Fruit fly (Drosophila melanogaster) ovary, adult (tissue): ENCODE data around the gene CG11905.

Experiments used
- CG17801 ChIP-seq: fragments of 200-800 bp; optimal IDR thresholded peaks from 2 replicates; lab custom pipeline; 2019; ENCODE audit warnings: missing biosample characterization, mild to moderate bottlenecking, missing genetic modification characterization, moderate library complexity; ENCODE audit not compliant: partially characterized antibody

CG11905 gene

DNA sequence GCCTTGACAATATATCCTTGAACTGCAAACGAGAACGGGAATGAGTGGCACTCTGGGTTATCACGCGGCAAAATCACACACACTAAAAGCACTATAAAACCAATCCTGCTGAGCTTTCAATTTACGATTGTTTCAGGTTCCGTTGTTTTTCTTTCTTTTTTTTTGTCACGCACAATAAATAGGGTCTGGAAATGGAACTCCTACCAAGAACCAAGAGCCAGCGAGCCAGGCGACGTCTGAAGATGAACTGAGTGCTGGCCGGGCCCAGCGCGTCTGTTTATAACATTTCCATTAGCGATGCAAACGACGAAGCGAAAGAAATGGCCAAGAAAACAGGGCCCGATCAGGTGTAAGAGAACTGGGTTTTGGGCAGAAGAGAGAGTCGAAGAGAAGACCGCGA, at the start of gene CG11905:
CG11905 (minus strand) TSS at position 253 of the 400 bp plus-strand sequence.
- no peak for TF ChIP-seq CG17801 (GFP tag; lab: Kevin White, UChicago)

DNA sequence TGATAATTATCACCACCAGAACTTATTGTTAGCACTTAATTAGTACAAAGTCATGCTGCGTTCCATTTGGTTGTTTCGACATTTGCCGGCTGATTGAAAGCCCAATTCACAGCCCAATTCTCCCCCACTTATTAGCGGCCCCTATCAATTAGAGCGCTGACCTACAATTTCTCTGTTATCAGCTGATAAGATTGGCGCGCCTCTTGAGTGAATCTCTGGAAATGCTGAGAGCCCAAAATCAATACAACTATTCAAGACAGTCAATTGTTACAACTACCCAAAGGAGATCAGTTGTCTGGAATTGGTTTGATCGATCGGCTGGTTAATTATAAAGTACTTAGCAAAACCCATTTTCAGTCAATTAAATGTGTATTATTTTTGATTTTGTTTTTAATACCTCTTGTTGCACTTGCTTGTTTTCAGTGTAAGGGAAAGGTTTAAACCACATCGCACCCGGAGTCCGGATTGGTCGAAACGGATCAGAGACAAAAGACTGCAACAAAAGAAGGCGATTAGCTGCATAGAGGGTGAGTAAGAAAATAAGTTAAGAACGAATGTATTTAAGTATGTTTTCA, 49.6 kb upstream of the CG11905 start:
- no peak for TF ChIP-seq CG17801 (GFP tag; lab: Kevin White, UChicago)

DNA sequence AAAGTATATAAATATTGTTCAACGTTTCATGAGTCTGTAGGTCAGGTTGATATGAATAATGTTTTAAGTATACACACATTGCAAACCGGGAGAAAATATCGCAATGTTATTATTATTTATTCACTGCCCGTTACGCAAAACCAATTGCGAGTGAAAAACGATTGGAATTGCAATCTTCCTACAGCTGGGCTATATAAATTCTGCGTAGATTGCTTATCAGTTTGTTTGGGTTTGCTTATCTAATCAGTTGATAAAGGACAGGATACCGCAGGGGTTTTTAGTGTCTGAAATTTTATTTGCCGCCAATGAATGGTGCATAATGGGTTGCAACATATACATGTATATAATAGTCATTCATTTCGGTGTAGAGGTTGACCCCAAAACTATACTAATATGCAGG, 48.7 kb upstream of the CG11905 start:
- no peak for TF ChIP-seq CG17801 (GFP tag; lab: Kevin White, UChicago)

DNA sequence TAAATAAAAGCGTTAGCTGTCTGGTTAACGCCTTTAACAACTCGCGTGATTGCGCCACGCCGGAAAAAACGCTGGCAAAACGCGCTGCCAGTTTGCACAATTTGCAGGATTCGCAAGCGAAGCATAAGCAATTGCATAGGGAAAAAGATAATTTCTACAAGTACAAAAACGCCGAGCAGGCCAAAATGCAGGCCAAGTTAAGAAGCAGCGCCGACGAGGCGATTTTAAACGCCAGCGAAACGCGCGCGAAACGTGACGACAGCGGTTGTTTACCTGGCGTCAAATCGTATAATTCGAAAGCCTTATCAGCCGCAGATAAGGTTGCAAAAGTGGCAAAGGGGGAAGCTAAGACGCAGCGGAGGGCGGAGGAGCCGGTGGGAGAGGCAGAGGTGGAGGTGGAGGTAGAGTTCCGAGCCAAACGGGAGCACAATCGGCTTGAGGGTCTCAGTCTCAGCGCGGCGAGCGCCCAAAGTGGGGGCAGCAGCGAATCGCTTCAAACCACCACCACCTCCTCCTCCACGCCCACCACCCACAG, 45.8 kb upstream of the CG11905 start:
- no peak for TF ChIP-seq CG17801 (GFP tag; lab: Kevin White, UChicago)

DNA sequence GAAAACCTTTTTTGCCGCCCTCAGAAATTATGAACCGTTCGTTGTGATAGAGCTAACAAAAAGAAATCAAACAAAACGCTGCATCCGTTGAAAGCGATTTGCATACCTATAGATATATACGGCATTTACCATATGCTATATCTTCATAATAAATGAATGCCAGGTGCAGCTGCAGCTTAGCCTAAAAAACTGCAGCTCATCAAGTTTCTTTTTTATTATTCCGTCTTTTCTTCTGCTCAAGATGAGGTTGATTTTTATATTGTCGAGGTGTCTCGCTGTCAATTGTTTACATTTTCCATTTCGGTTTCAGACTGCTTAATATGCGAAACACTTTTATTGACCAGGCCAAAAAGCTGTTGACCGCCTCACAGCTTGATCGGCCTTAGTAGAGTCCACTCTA, 43.1 kb upstream of the CG11905 start:
- TF ChIP-seq CG17801 (GFP tag; lab: Kevin White, UChicago): no peak

DNA sequence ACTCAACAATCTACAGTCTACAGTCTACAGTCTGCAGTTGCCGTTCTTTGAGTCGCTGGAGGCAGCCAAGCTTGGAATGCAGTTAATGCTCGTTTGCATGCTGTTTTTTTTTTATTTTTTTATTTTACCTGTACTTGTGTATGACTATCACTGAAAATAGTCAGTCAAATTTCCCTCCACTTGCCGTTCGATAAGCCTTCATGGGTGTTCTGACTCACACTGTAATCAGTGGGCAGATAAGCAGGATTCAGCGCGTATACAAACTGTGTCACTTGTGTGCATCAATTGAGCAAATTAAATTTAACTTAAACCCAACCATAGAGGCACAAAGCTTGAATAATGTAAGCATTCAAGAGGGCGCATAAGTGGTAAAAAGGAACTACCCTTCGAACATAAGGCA, 42.0 kb upstream of the CG11905 start:
- TF ChIP-seq CG17801 (GFP tag; lab: Kevin White, UChicago): no peak

DNA sequence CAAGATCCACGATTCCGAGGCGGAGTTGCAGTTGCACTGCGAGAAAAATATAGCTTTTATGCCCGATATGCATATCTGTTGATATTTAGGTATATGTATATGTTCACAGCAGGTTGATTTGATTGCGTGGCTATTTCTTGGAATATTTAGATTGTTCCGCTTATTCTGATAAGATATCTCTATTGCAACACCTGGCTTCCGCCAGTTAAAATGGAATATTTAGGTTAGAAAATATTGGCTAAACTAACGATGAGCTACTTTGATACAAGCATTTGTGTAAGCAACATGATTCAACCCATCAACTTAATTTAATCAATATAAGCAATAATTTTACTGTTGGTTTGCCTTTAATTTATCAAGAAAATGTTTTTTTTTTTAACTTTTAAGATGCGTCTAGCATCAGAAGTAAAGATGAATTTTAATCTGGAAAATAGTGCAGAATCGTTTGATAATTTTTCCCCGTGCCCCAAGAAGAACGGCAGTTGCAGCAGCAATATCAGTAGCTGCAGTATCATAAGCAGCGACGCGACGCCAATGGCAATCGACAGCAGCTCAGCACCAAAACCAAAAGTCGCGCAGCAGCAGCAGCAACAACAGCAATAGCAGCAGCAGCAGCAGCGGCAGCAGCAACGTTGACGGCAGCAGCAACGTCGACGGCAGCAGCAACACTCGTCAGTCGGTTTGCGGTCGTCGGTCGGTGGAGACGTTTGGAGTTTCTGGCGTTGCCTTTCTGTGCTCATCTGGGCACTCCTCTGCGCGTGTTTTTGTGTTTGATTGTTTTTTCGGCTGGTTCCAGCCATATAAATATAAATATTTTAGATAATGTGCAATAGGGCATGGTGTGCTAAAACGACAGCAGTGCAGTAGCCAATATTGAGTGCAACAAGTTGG, 40.5 kb upstream of the CG11905 start:
- TF ChIP-seq CG17801 (GFP tag; lab: Kevin White, UChicago): no peak

DNA sequence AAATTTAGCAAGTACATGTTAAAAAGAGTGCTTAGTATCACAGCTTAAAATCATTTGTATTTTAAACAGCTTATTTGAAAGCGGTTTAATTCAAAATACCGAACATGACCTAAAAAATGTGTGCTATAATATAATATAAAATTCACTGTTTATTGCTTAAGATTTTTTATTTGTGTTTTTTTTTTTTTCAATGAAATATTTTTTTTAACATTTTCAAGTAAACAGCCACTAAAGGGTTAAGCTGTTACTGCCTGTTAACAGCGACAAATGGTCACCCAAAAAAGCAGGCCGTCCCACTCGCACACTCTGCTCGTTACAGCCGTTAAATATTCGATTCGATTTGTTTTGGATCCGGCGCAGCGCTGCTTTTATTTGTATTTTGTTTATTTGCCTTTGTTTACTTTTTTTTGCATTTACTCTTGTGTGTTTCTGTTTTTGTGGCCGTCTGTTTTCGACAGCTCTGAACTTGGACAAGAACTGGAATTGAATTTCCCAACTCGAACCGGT, 39.4 kb upstream of the CG11905 start:
- TF ChIP-seq CG17801 (GFP tag; lab: Kevin White, UChicago): no peak

DNA sequence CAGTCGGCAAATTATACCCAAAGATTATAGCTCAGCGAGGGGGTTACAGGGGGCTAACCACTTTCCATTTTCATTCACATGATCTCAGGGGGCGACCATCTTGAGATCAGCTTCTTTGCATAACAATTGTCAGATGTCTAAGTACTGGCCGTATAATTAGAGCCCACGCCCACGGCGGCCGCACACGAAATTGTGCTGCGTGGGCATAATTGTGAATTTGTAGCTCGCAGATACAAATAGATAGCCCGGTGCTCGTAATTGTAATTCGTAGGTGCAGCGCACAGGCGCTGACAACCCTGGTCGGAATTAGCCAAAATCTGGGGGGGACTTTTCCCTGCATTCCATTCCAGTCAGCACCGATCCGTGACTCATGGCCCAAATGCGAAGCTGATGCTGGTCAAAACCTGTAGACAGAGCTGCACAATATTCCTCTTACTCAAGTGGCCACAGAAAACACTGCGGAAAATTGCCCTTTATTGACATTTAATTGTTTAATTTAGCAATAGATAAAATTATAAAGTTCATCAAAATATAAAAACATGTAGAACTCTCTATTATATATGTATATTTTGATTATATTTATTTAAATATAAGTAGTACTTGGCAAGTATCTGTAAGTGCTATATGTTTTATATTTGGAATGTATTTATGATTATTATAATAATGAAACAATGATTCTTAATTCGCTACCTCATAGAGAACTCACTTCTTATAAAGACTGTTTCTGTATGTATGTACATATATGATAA, 36.4 kb upstream of the CG11905 start:
- TF ChIP-seq CG17801 (GFP tag; lab: Kevin White, UChicago): no peak

DNA sequence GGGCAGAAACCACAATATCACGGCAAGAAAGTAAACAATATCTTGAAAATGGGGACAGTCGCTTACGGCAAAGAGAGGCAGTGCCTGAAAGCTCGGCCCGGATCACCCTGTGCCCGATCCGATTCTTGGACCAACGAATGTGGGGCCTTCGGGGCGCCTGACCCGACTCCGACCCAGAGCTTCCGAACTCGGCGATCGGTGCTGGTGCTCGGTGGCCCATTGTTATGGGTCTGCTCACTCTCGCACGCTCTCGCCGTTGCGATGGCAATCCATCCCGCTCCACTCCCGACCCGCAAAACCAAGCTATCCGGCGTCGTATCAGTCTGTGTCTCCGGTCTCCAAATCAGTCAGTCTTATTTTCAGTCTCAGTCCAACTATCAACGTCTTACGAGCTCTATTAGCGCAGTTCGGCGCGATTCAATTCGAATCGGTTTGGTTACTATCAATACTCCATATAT, 34.3 kb upstream of the CG11905 start, which contains the start of gene Exn:
Exn (plus strand) TSS at position 362 of the 458 bp plus-strand sequence.
- TF ChIP-seq CG17801 (GFP tag; lab: Kevin White, UChicago): peak; percentile 71

DNA sequence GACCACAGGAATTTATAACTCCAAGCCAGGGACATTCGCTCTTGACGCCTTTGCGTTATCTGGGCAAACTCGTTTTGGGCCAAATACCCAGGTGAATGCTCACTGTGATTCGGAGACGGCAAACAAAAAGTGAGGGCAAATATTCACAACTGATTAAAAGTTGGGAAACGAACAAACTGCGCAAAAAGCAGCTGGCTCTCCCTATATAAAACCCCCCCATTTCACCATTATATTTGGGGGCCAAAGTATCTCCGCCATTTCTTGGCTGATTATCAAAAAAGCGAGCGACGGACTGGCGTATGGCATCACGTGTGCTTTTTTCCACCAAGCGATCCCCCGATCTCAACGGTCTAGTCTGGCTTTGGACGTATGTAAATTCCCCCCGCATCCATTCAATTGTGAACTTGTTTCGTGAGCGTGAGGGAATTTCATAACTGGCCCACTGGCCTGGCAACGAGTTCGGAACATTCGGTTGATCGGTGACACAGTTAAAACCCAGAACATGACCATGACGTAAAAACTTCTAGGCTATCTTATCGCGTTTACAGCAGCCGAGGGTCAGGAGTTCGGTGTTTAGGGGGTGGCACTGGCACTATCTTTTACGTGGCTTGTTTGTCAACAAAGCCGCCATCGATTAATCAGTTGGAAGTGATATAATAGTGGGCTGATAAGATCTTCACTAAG, 23.2 kb upstream of the CG11905 start:
- no peak for TF ChIP-seq CG17801 (GFP tag; lab: Kevin White, UChicago)

DNA sequence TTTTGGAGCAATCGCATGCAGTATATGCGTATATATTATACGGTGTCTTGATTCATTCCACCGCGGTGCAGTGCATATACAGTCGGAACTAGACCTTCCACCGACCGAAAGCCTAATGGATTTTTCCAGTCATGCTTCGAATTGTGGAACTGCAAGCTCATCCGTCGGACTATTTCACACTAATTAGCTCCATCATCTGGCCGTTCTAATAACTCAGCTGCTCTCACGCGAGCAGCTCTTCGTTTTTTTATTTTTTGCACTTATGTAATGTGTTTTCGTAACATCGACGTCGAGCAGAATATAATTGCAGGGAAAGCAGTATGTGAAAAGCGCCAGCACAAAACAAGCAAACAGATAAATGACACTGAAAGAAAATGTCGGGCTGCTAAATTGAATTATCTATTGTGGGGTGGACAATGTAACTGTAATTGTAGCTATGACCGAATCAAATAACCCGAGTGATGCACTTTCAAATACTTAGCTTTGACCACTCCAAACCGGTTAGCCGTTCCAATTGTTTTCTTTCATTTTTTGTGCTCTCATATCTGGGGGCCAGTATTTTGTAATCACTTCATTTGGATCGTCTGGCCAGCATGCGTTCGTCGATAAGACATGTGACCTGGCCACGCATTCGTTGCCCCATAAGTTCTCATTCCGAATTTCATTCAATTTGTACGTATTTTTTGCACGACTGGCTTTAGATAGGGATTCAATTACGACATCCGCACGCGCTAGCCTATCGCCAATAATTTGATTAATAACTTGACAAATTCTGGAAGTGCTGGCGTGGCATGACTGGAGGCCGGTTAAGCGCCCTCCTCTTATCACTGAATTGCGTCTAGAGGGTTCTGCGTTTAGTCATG, 22.4 kb upstream of the CG11905 start, which contains the start of gene Cpr73D:
Cpr73D (minus strand) TSS at position 156 of the 863 bp plus-strand sequence.
- no peak for TF ChIP-seq CG17801 (GFP tag; lab: Kevin White, UChicago)
